Fruit fly (Drosophila melanogaster): ENCODE results near the gene Eig71Ef.

The Eig71Ef gene

dm6 chr3L:15665741-15666140 lies 8.6 kb upstream of the Eig71Ef start (continued):
- no peak for TF ChIP-seq al (GFP tag; IDR thresholded peaks at IDR 0.05)

DNA sequence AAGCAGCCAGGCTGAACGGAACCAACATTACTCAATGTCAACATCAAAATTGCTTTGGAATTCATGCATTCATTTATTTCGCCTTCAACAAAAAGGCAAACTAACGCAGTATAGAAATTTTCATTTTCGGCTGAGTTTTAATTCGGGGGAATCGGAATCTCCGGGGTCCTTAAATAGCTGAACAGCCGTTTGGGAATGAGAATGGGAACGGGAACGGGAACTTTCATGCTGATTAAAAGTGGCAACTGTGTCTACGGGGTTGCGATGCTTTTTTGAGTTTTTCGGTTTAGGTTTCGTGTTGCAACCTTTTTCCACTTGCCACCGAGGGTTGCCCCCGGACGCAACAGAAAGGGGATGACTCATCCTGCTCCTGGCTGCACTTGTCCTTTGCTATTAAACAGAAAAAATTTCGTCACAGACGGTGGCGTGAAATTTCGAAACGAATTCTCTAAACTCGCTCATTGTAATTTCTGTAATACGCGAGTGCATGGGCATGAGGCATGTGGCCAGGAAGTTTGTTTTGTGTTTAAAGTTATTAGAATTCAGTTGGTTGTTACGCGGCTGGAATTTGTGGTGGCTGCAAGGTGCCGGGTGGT lies 7.1 kb upstream of the Eig71Ef start:
- TF ChIP-seq H2.0 (GFP tag; IDR thresholded peaks at IDR 0.05) (no peak), nmo (GFP tag; optimal IDR thresholded peaks at IDR 0.05) (peak; percentile 10), sna (GFP tag; IDR thresholded peaks at IDR 0.05; ENCODE audit: partially characterized antibody) (no peak), CG12071 (GFP tag; optimal IDR thresholded peaks at IDR 0.05) (no peak), Sox100B (GFP tag; optimal IDR thresholded peaks at IDR 0.05) (no peak), nerfin-1 (tag; optimal IDR thresholded peaks at IDR 0.05) (peak; percentile 99), Rfx (GFP tag; IDR thresholded peaks at IDR 0.05) (no peak), CG18764 (GFP tag; optimal IDR thresholded peaks at IDR 0.05) (no peak), tup (GFP tag; optimal IDR thresholded peaks at IDR 0.05) (no peak), CG10979 (tag; optimal IDR thresholded peaks at IDR 0.05) (no peak), scrt (GFP tag; optimal IDR thresholded peaks at IDR 0.05) (no peak), ewg (GFP tag; optimal IDR thresholded peaks at IDR 0.05) (no peak), gsb-n (tag; optimal IDR thresholded peaks at IDR 0.05) (peak; percentile 71), Rx (GFP tag; IDR thresholded peaks at IDR 0.05) (0 out of 2 replicates have a peak, but pooled peaks have one; percentile 15), pum (GFP tag; optimal IDR thresholded peaks at IDR 0.05) (no peak), sd (tag; optimal IDR thresholded peaks at IDR 0.05) (peak; percentile 53), CG42726 (GFP tag; IDR thresholded peaks at IDR 0.05; ENCODE audit: partially characterized antibody) (no peak), vfl (GFP tag; optimal IDR thresholded peaks at IDR 0.05) (no peak), Six4 (GFP tag; optimal IDR thresholded peaks at IDR 0.05) (no peak), NK7.1 (GFP tag; optimal IDR thresholded peaks at IDR 0.05) (no peak), CG13296 (GFP tag; optimal IDR thresholded peaks at IDR 0.05) (no peak), cad (GFP tag; optimal IDR thresholded peaks at IDR 0.05) (no peak), CG6791 (GFP tag; IDR thresholded peaks at IDR 0.05; ENCODE audit: partially characterized antibody) (0 out of 3 replicates have a peak, but pooled peaks have one; percentile 22), usp (GFP tag; optimal IDR thresholded peaks at IDR 0.05) (no peak)

dm6 chr3L:15662510-15662909 lies 5.3 kb upstream of the Eig71Ef start:
- peak; percentile 68 for TF ChIP-seq sens (GFP tag)
- no peak for TF ChIP-seq CG9609 (GFP tag; optimal IDR thresholded peaks at IDR 0.05)
- no peak for TF ChIP-seq Neu2 (GFP tag; optimal IDR thresholded peaks at IDR 0.05; ENCODE audit: borderline replicate concordance)
- peak; percentile 81 for TF ChIP-seq CG4360 (GFP tag; IDR thresholded peaks at IDR 0.05)
- peak; percentile 12 for TF ChIP-seq CG18599 (GFP tag; optimal IDR thresholded peaks at IDR 0.05)
- TF ChIP-seq pros (GFP tag; optimal IDR thresholded peaks at IDR 0.05): no peak
- TF ChIP-seq tll (GFP tag; optimal IDR thresholded peaks at IDR 0.05): no peak
- no peak for TF ChIP-seq lilli (GFP tag; optimal IDR thresholded peaks at IDR 0.05)
- TF ChIP-seq mld (GFP tag; IDR thresholded peaks at IDR 0.05; ENCODE audit: partially characterized antibody): 0 out of 3 replicates have a peak, but pooled peaks have one; percentile 18
- TF ChIP-seq z (GFP tag; IDR thresholded peaks at IDR 0.05): peak; percentile 66; the same call in 2 of the 3 replicates
- TF ChIP-seq Hey (tag; optimal IDR thresholded peaks at IDR 0.05): peak; percentile 92

DNA sequence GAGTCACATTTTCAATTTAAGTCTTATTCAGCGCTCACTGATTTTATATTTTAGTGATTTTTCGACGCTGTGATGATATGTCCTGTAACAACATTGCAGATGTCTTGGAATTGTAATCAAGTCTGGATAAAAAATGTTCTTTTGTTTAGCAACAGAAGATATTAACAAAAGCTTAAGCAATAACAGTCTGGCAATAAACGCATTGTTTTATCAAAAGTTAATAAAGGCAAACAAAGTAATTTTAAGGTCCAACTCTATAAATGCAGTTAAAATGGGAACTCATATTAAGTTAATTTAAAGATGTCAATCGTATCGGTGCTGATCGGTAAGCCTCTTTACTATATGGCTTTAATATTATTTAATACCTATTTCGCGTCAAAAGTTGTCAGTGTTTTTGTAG lies 4.4 kb upstream of the Eig71Ef start, which contains the start of gene CG43082:
CG43082 (plus strand) TSS at position 301 of the 400 bp plus-strand sequence.
- TF ChIP-seq pan (optimal IDR thresholded peaks at IDR 0.05) (no peak), pan (GFP tag; optimal IDR thresholded peaks at IDR 0.05 in 1 of 2, IDR thresholded peaks at IDR 0.05 in 1 of 2) (no peak), dpn (GFP tag; optimal IDR thresholded peaks at IDR 0.05) (no peak), NC2α (GFP tag; optimal IDR thresholded peaks at IDR 0.05) (no peak), CG11723 (GFP tag; optimal IDR thresholded peaks at IDR 0.05) (no peak), CG13775 (GFP tag; optimal IDR thresholded peaks at IDR 0.05) (no peak), ssp (GFP tag; IDR thresholded peaks at IDR 0.05) (no peak), ind (GFP tag; optimal IDR thresholded peaks at IDR 0.05) (no peak), crp (GFP tag; optimal IDR thresholded peaks at IDR 0.05) (no peak), zen (tag; optimal IDR thresholded peaks at IDR 0.05) (no peak), CG4707 (GFP tag; optimal IDR thresholded peaks at IDR 0.05) (no peak), CG32767 (GFP tag; IDR thresholded peaks at IDR 0.05) (no peak)

Data from whole organism, embryonic.